Fruit fly (Drosophila melanogaster) whole organism, prepupa: ENCODE results near the gene Sfp79B.

Source experiments
- Blimp-1 ChIP-seq: fragments of 200-800 bp; sonication (Bioruptor generic); optimal IDR thresholded peaks from 3 replicates; lab custom pipeline; 2017; ENCODE audit warnings: missing biosample characterization, missing genetic modification characterization, mild to moderate bottlenecking, moderate library complexity, missing genetic modification reagents
- CG32006 ChIP-seq: fragments of 200-800 bp; sonication (Bioruptor generic); optimal IDR thresholded peaks from 3 replicates; lab custom pipeline; 2017; ENCODE audit warnings: missing biosample characterization, mild to moderate bottlenecking, missing genetic modification characterization
- CG6163 ChIP-seq: fragments of 200-800 bp; sonication (Bioruptor generic); IDR thresholded peaks from 3 replicates; pipeline ENCODE4 v1.3.6; 2022; ENCODE audit warnings: missing biosample characterization, missing genetic modification characterization
- cyc ChIP-seq: fragments of 200-800 bp; sonication (Bioruptor generic); optimal IDR thresholded peaks from 3 replicates; lab custom pipeline; 2016; ENCODE audit warnings: missing biosample characterization, missing genetic modification characterization

DNA sequence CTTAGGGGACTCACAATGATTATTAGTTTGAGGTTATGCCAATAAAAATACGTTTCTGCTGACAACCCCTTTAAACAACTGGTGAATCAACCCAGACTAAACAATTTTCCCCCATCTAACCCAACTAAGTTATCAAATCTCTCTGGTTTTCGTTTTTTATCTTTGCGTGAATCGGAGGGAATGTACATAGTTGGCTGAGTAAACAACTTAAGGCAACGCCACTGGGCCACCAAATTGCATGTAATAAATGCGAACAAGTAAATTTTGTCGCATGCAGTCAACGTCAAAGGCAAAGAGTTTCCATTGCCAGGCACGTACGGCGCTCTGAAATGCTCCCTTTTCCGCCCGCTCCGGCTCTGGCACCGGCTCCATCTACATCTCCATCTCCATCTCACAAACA, 26.8 kb upstream of the Sfp79B start:
- no peak for TF ChIP-seq Blimp-1 (GFP tag; lab: Kevin White, UChicago)
- TF ChIP-seq CG6163 (GFP tag; lab: Robert Waterston, UW), result no peak
- no peak for TF ChIP-seq cyc (GFP tag; lab: Kevin White, UChicago)
- TF ChIP-seq CG32006, result no peak
